Fruit fly (Drosophila melanogaster): Measurements from ENCODE around the gene Sfp33A3.

- TF ChIP-seq CG8478 (optimal IDR thresholded peaks at IDR 0.05) (no peak), CTCF (optimal IDR thresholded peaks at IDR 0.05) (no peak)
Measured at dm6 chr2L:11809823-11810222, 29.9 kb upstream of the Sfp33A3 start.

All from S2 (cell line).